Fruit fly (Drosophila melanogaster) whole organism, embryonic: ENCODE data around the gene chif.

ENCODE experiments used
- CG10274 ChIP-seq: fragments of 200-800 bp; sonication (Bioruptor generic); optimal IDR thresholded peaks from 3 replicates; lab custom pipeline; 2017; ENCODE audit warnings: missing biosample characterization, mild to moderate bottlenecking, missing genetic modification characterization
- CG11093 ChIP-seq: fragments of 200-800 bp; sonication (Bioruptor generic); IDR thresholded peaks from 3 replicates; pipeline ENCODE4 v1.3.6; 2022; ENCODE audit warnings: missing biosample characterization, missing genetic modification characterization
- CG16779 ChIP-seq: fragments of 200-800 bp; sonication (Bioruptor generic); IDR thresholded peaks from 2 replicates; pipeline ENCODE4 v1.3.6; 2022; ENCODE audit warnings: missing biosample characterization, missing genetic modification characterization
- CG17328 ChIP-seq: fragments of 200-800 bp; sonication (Bioruptor generic); IDR thresholded peaks from 2 replicates; pipeline ENCODE4 v1.3.6; 2022; ENCODE audit warnings: missing biosample characterization, missing genetic modification characterization
- CG17361 ChIP-seq: fragments of 200-800 bp; sonication (Bioruptor generic); IDR thresholded peaks from 3 replicates; pipeline ENCODE4 v1.3.6; 2022; ENCODE audit warnings: missing biosample characterization, missing genetic modification characterization
- CG18619 ChIP-seq: fragments of 200-800 bp; sonication (Bioruptor generic); optimal IDR thresholded peaks from 3 replicates; lab custom pipeline; 2017; ENCODE audit warnings: missing biosample characterization, mild to moderate bottlenecking, missing genetic modification characterization
- CG2889 ChIP-seq: fragments of 200-800 bp; sonication (Bioruptor generic); IDR thresholded peaks from 3 replicates; pipeline ENCODE4 v1.3.6; 2022; ENCODE audit warnings: missing biosample characterization, missing genetic modification characterization
- CG3995 ChIP-seq: fragments of 200-800 bp; sonication (Bioruptor generic); optimal IDR thresholded peaks from 3 replicates; lab custom pipeline; 2016; ENCODE audit warnings: missing biosample characterization, missing genetic modification characterization
- CG4282 ChIP-seq: fragments of 200-800 bp; sonication (Bioruptor generic); optimal IDR thresholded peaks from 2 replicates; lab custom pipeline; 2016; ENCODE audit warnings: missing biosample characterization, missing genetic modification characterization
- CG4617 ChIP-seq: fragments of 200-800 bp; sonication (Bioruptor generic); optimal IDR thresholded peaks from 3 replicates; lab custom pipeline; 2016; ENCODE audit warnings: missing biosample characterization, missing genetic modification characterization, borderline replicate concordance
- CG5245 ChIP-seq: fragments of 200-800 bp; sonication (Bioruptor generic); optimal IDR thresholded peaks from 3 replicates; lab custom pipeline; 2016; ENCODE audit warnings: missing biosample characterization, missing genetic modification characterization
- CG7745 ChIP-seq: fragments of 200-800 bp; sonication (Bioruptor generic); optimal IDR thresholded peaks from 2 replicates; lab custom pipeline; 2018; ENCODE audit warnings: missing biosample characterization, mild to moderate bottlenecking, missing genetic modification characterization, moderate library complexity
- CG8924 ChIP-seq: fragments of 200-800 bp; optimal IDR thresholded peaks from 3 replicates; lab custom pipeline; 2019; ENCODE audit warnings: missing biosample characterization, mild to moderate bottlenecking, missing genetic modification characterization, moderate library complexity
- CG8944 ChIP-seq: fragments of 200-800 bp; sonication (Bioruptor generic); optimal IDR thresholded peaks from 3 replicates; lab custom pipeline; 2016; ENCODE audit warnings: missing biosample characterization, missing genetic modification characterization
- D19B ChIP-seq: fragments of 200-800 bp; sonication (Bioruptor generic); optimal IDR thresholded peaks from 2 replicates; lab custom pipeline; 2017; ENCODE audit warnings: missing biosample characterization, mild to moderate bottlenecking, missing genetic modification characterization
- Fer3 ChIP-seq: fragments of 200-800 bp; sonication (Bioruptor generic); optimal IDR thresholded peaks from 2 replicates; lab custom pipeline; 2018; ENCODE audit warnings: missing biosample characterization, mild to moderate bottlenecking, missing genetic modification characterization, moderate library complexity
- Gsc ChIP-seq: fragments of 200-800 bp; sonication (Bioruptor generic); IDR thresholded peaks from 2 replicates; pipeline ENCODE4 v1.3.6; 2022; ENCODE audit warnings: missing biosample characterization, missing genetic modification characterization
- Gug ChIP-seq: fragments of 200-800 bp; sonication (Bioruptor generic); IDR thresholded peaks from 4 replicates; pipeline ENCODE4 v1.3.6; 2022; ENCODE audit warnings: missing biosample characterization, missing genetic modification characterization
- H15 ChIP-seq: fragments of 200-800 bp; sonication (Bioruptor generic); IDR thresholded peaks from 3 replicates; pipeline ENCODE4 v1.3.6; 2022; ENCODE audit warnings: missing biosample characterization, missing genetic modification characterization
- HmgD ChIP-seq: fragments of 200-800 bp; sonication (Bioruptor generic); optimal IDR thresholded peaks from 3 replicates; lab custom pipeline; 2016; ENCODE audit warnings: missing biosample characterization, missing genetic modification characterization
- Lhr ChIP-seq: fragments of 200-800 bp; sonication (Bioruptor generic); optimal IDR thresholded peaks from 3 replicates; lab custom pipeline; 2017; ENCODE audit warnings: mild to moderate bottlenecking, missing biosample characterization, missing genetic modification reagents, missing genetic modification characterization
- Meics ChIP-seq: fragments of 200-800 bp; sonication (Bioruptor generic); optimal IDR thresholded peaks from 2 replicates; lab custom pipeline; 2017; ENCODE audit warnings: missing biosample characterization, mild to moderate bottlenecking, missing genetic modification characterization
- Mrtf ChIP-seq: fragments of 200-800 bp; sonication (Bioruptor generic); IDR thresholded peaks from 3 replicates; pipeline ENCODE4 v1.3.6; 2022; ENCODE audit warnings: missing biosample characterization, missing genetic modification characterization
- Nf-YC ChIP-seq: fragments of 200-800 bp; optimal IDR thresholded peaks from 3 replicates; lab custom pipeline; 2019; ENCODE audit warnings: missing biosample characterization, mild to moderate bottlenecking, missing genetic modification characterization, moderate library complexity
- Ravus ChIP-seq: fragments of 200-800 bp; sonication (Bioruptor generic); IDR thresholded peaks from 2 replicates; pipeline ENCODE4 v1.3.6; 2022; ENCODE audit warnings: missing biosample characterization, missing genetic modification characterization
- Taf1 ChIP-seq: fragments of 200-800 bp; sonication (Bioruptor generic); IDR thresholded peaks from 2 replicates; pipeline ENCODE4 v1.3.6; 2022; ENCODE audit warnings: missing biosample characterization, missing genetic modification characterization
- al ChIP-seq: fragments of 200-800 bp; sonication (Bioruptor generic); IDR thresholded peaks from 2 replicates; pipeline ENCODE4 v1.3.6; 2022; ENCODE audit warnings: missing biosample characterization, missing genetic modification characterization
- bigmax ChIP-seq: fragments of 200-800 bp; sonication (Bioruptor generic); optimal IDR thresholded peaks from 2 replicates; lab custom pipeline; 2018; ENCODE audit warnings: missing biosample characterization, mild to moderate bottlenecking, missing genetic modification characterization
- bowl ChIP-seq: fragments of 200-800 bp; sonication (Bioruptor generic); IDR thresholded peaks from 2 replicates; pipeline ENCODE4 v1.3.6; 2022; ENCODE audit warnings: missing biosample characterization, missing genetic modification characterization
- chm ChIP-seq: fragments of 200-800 bp; sonication (Bioruptor generic); IDR thresholded peaks from 2 replicates; pipeline ENCODE4 v1.3.6; 2022; ENCODE audit warnings: missing biosample characterization, missing genetic modification characterization
- da ChIP-seq: fragments of 200-800 bp; sonication (Bioruptor generic); optimal IDR thresholded peaks from 2 replicates; lab custom pipeline; 2016; ENCODE audit warnings: missing biosample characterization, missing genetic modification characterization
- dan ChIP-seq: fragments of 200-800 bp; sonication (Bioruptor generic); IDR thresholded peaks from 2 replicates; pipeline ENCODE4 v1.3.6; 2022; ENCODE audit warnings: missing biosample characterization, missing genetic modification characterization
- ewg ChIP-seq: fragments of 200-800 bp; sonication (Bioruptor generic); optimal IDR thresholded peaks from 3 replicates; lab custom pipeline; 2017; ENCODE audit warnings: mild to moderate bottlenecking, missing biosample characterization, missing genetic modification reagents, missing genetic modification characterization
- gsb ChIP-seq: fragments of 200-800 bp; sonication (Bioruptor generic); IDR thresholded peaks from 2 replicates; pipeline ENCODE4 v1.3.6; 2022; ENCODE audit warnings: missing biosample characterization, missing genetic modification characterization
- ken ChIP-seq: fragments of 200-800 bp; sonication (Bioruptor generic); IDR thresholded peaks from 3 replicates; pipeline ENCODE4 v1.3.6; 2022; ENCODE audit warnings: missing biosample characterization, missing genetic modification characterization
- mld ChIP-seq: fragments of 200-800 bp; sonication (Bioruptor generic); IDR thresholded peaks from 3 replicates; pipeline ENCODE4 v1.3.6; 2022; ENCODE audit warnings: missing biosample characterization, missing genetic modification characterization; ENCODE audit not compliant: partially characterized antibody
- odd ChIP-seq: fragments of 200-800 bp; sonication (Bioruptor generic); optimal IDR thresholded peaks from 2 replicates; lab custom pipeline; 2017; ENCODE audit warnings: missing biosample characterization, mild to moderate bottlenecking, missing genetic modification characterization
- pan ChIP-seq, 4 experiments: fragments of >200 bp in 3 of 4; fragments of 200-800 bp in 1 of 4; sonication (Bioruptor generic) in 1 of 4; optimal IDR thresholded peaks in 3 of 4; IDR thresholded peaks in 1 of 4; 2 replicates each; pipeline versions ENCODE4 v1.3.6 to Lab custom; 2017 to 2022; ENCODE audit warnings: missing biosample characterization in 2 of 4, missing genetic modification characterization in 2 of 4, mixed read lengths in 1 of 4
- phol ChIP-seq: fragments of 200-800 bp; sonication (Bioruptor generic); optimal IDR thresholded peaks from 3 replicates; lab custom pipeline; 2018; ENCODE audit warnings: missing biosample characterization, mild to moderate bottlenecking, missing genetic modification characterization, moderate library complexity
- pros ChIP-seq: fragments of 200-800 bp; sonication (Bioruptor generic); optimal IDR thresholded peaks from 3 replicates; lab custom pipeline; 2019; ENCODE audit warnings: missing biosample characterization, mild to moderate bottlenecking, missing genetic modification characterization, moderate library complexity
- row ChIP-seq: fragments of 200-800 bp; sonication (Bioruptor generic); IDR thresholded peaks from 3 replicates; pipeline ENCODE4 v1.3.6; 2022; ENCODE audit warnings: missing biosample characterization, missing genetic modification characterization
- shn ChIP-seq: fragments of 200-800 bp; sonication (Bioruptor generic); optimal IDR thresholded peaks from 3 replicates; lab custom pipeline; 2016; ENCODE audit warnings: missing biosample characterization, missing genetic modification characterization
- sima ChIP-seq: fragments of 200-800 bp; sonication (Bioruptor generic); optimal IDR thresholded peaks from 2 replicates; lab custom pipeline; 2016; ENCODE audit warnings: missing biosample characterization, missing genetic modification characterization
- tap ChIP-seq: fragments of 200-800 bp; optimal IDR thresholded peaks from 3 replicates; lab custom pipeline; 2019; ENCODE audit warnings: missing biosample characterization, mild to moderate bottlenecking, missing genetic modification characterization, moderate library complexity
- tio ChIP-seq: fragments of 200-800 bp; sonication (Bioruptor generic); optimal IDR thresholded peaks from 2 replicates; lab custom pipeline; 2017; ENCODE audit warnings: missing biosample characterization, missing genetic modification characterization, inconsistent platforms
- tll ChIP-seq, 2 experiments: fragments of 200-800 bp in 1 of 2; fragments of >200 bp in 1 of 2; sonication (Bioruptor generic) in 1 of 2; optimal IDR thresholded peaks; 2 replicates each; lab custom pipeline; 2017 to 2019; ENCODE audit warnings: missing biosample characterization in 2 of 2, missing genetic modification characterization in 2 of 2, mild to moderate bottlenecking in 1 of 2, moderate library complexity in 1 of 2
- wdn ChIP-seq: fragments of 200-800 bp; sonication (Bioruptor generic); IDR thresholded peaks from 2 replicates; pipeline ENCODE4 v1.3.6; 2022; ENCODE audit warnings: missing biosample characterization, missing genetic modification characterization
- yki ChIP-seq: fragments of >200 bp; optimal IDR thresholded peaks from 3 replicates; lab custom pipeline; 2018

Gene chif

DNA sequence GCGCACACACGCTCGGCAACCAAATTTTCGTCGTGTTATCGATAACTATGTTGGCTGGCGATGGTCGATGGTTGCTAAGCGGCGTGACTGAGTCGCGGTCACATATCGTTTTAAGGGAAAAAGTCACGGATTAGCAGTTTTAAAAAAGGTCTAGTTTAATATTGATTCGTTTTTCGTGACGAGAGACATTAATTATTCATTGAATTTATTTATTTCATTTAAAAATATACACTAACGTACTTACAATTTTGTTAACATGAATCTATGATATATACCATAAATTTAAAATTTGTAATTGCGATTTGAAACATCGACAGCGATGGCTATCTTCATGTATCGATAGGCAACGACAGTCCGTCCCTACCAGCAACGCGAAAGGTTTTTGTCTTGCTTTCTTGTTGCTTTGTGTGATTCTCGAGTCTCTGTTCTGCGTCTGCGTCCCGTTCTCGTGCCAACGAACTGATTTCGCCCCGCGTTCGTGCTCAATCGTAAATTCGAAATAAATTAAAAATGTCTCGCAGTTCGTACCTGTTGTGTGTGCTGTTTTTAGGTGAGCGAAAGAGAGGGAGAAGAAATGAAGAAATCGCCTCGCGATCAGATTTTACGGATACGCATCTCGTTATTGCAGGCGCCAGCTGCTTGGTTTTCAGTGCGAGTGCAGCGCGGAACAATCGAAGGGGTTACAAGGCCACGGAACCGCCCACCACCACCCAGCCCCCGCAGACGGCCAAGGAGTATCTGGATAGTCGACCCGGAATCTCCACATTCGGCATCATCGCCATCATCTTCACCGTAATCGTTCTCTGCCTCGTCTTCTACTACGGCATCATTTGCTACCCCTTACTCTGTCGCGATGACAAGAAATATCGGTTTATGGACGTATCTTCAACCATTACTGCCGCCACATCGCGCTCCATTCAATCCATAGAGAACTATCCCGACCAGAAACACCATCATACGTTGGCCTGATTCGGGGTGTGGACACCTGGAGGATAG is at the start of gene chif, which contains the start of the genes Hyls1 and CG4455 (continued):
- peak; percentile 20 for TF ChIP-seq pros (GFP tag; lab: Kevin White, UChicago)
- no peak for TF ChIP-seq gsb (GFP tag; lab: Robert Waterston, UW)
- no peak for TF ChIP-seq CG2889 (GFP tag; lab: Robert Waterston, UW)
- TF ChIP-seq CG17361 (GFP tag; lab: Robert Waterston, UW), result peak; percentile 59; the same call in 2 of the 3 replicates
- TF ChIP-seq bowl (GFP tag; lab: Robert Waterston, UW), result no peak
- TF ChIP-seq sima (GFP tag; lab: Kevin White, UChicago), result no peak
- peak; percentile 11 for TF ChIP-seq tap (tag; lab: Kevin White, UChicago)
- TF ChIP-seq ken (GFP tag; lab: Robert Waterston, UW), result no peak
- TF ChIP-seq Fer3, result no peak
- no peak for TF ChIP-seq CG4282 (GFP tag; lab: Kevin White, UChicago)
- no peak for TF ChIP-seq pan (optimal IDR thresholded peaks at IDR 0.05; lab: Kevin White, UChicago)
- TF ChIP-seq pan (GFP tag; optimal IDR thresholded peaks at IDR 0.05 in 1 of 2, IDR thresholded peaks at IDR 0.05 in 1 of 2), result peak in 1 of 2 experiments; percentile 41
- peak; percentile 10; the same call in 1 of the 2 replicates for TF ChIP-seq al
- TF ChIP-seq chm, result no peak
- no peak for TF ChIP-seq Mrtf (GFP tag; lab: Robert Waterston, UW)
- TF ChIP-seq CG3995, result peak; percentile 99
- peak; percentile 5 for TF ChIP-seq odd
- peak; percentile 24 for TF ChIP-seq CG4617 (GFP tag; lab: Kevin White, UChicago)
- peak in 1 of 2 experiments; percentile 9 for TF ChIP-seq tll (GFP tag; optimal IDR thresholded peaks at IDR 0.05; lab: Kevin White, UChicago)
- no peak for TF ChIP-seq CG7745
- no peak for TF ChIP-seq Ravus (GFP tag; lab: Robert Waterston, UW)
- peak; percentile 3 for TF ChIP-seq yki
- TF ChIP-seq bigmax, result no peak
- peak; percentile 53 for TF ChIP-seq ewg (GFP tag; lab: Kevin White, UChicago)
- peak; percentile 32; the same call in 1 of the 4 replicates for TF ChIP-seq Gug (GFP tag; lab: Robert Waterston, UW)
- peak; percentile 19 for TF ChIP-seq CG18619 (GFP tag; lab: Kevin White, UChicago)
- TF ChIP-seq Lhr (GFP tag; lab: Kevin White, UChicago), result peak; percentile 47
- no peak for TF ChIP-seq da
- no peak for TF ChIP-seq Taf1 (GFP tag; lab: Robert Waterston, UW)
- peak; percentile 29 for TF ChIP-seq CG5245 (GFP tag; lab: Kevin White, UChicago)
- TF ChIP-seq mld, result peak; percentile 79; the same call in 2 of the 3 replicates
- peak; percentile 64 for TF ChIP-seq Nf-YC (tag; lab: Kevin White, UChicago)
- peak; percentile 46 for TF ChIP-seq Meics (GFP tag; lab: Kevin White, UChicago)
- TF ChIP-seq Gsc (GFP tag; lab: Robert Waterston, UW), result no peak
- TF ChIP-seq tio (GFP tag; lab: Kevin White, UChicago), result no peak
- TF ChIP-seq dan (GFP tag; lab: Robert Waterston, UW), result no peak
- TF ChIP-seq wdn (GFP tag; lab: Robert Waterston, UW), result no peak
- TF ChIP-seq CG8944 (GFP tag; lab: Kevin White, UChicago), result no peak
- peak; percentile 27 for TF ChIP-seq CG8924 (tag; lab: Kevin White, UChicago)
- peak; percentile 92 for TF ChIP-seq row
- peak; percentile 63 for TF ChIP-seq phol (tag; lab: Kevin White, UChicago)
- peak; percentile 78 for TF ChIP-seq D19B
- no peak for TF ChIP-seq CG17328 (GFP tag; lab: Robert Waterston, UW)
- no peak for TF ChIP-seq CG10274
- TF ChIP-seq HmgD, result no peak
- TF ChIP-seq H15 (GFP tag; lab: Robert Waterston, UW), result no peak
- TF ChIP-seq CG11093 (GFP tag; lab: Robert Waterston, UW), result no peak
- no peak for TF ChIP-seq CG16779
- TF ChIP-seq shn (GFP tag; lab: Kevin White, UChicago), result no peak
